Worm (Caenorhabditis elegans) whole organism, late embryonic: ENCODE results near the gene B0416.11.

Source experiments
- K02D7.2 ChIP-seq: sonication (generic microtip); optimal IDR thresholded peaks from 2 replicates; lab custom pipeline; 2017; ENCODE audit warnings: mild to moderate bottlenecking, missing genetic modification characterization, missing compliant biosample characterization
- K09A11.1 ChIP-seq: sonication (generic microtip); optimal IDR thresholded peaks from 2 replicates; lab custom pipeline; 2017; ENCODE audit warnings: antibody characterized with exemption, mild to moderate bottlenecking, missing genetic modification characterization, missing compliant biosample characterization; ENCODE audit not compliant: insufficient read depth
- ceh-18 ChIP-seq: sonication (generic microtip); optimal IDR thresholded peaks from 2 replicates; lab custom pipeline; 2016; ENCODE audit warnings: missing genetic modification characterization, missing compliant biosample characterization
- ceh-31 ChIP-seq: sonication (generic microtip); optimal IDR thresholded peaks from 2 replicates; lab custom pipeline; 2016; ENCODE audit warnings: missing genetic modification characterization, missing compliant biosample characterization
- dve-1 ChIP-seq: sonication (generic microtip); optimal IDR thresholded peaks from 2 replicates; lab custom pipeline; 2017; ENCODE audit warnings: antibody characterized with exemption, mild to moderate bottlenecking, missing genetic modification characterization, missing compliant biosample characterization
- lin-11 ChIP-seq: fragments of 200-800 bp; sonication (Bioruptor generic); optimal IDR thresholded peaks from 2 replicates; lab custom pipeline; 2018; ENCODE audit warnings: mild to moderate bottlenecking, missing genetic modification characterization, missing compliant biosample characterization
- nhr-11 ChIP-seq: fragments of 150-350 bp; optimal IDR thresholded peaks from 2 replicates; lab custom pipeline; 2014; ENCODE audit warnings: missing biosample characterization, missing genetic modification characterization
- odd-2 ChIP-seq: sonication (generic microtip); optimal IDR thresholded peaks from 2 replicates; lab custom pipeline; 2017; ENCODE audit warnings: antibody characterized with exemption, mild to moderate bottlenecking, missing genetic modification characterization, missing compliant biosample characterization
- pha-4 ChIP-seq: fragments of 150-350 bp; optimal IDR thresholded peaks from 2 replicates; lab custom pipeline; 2018; ENCODE audit warnings: missing biosample characterization, missing genetic modification reagents, missing genetic modification characterization
- rnt-1 ChIP-seq: sonication (generic microtip); optimal IDR thresholded peaks from 2 replicates; lab custom pipeline; 2016; ENCODE audit warnings: missing genetic modification characterization, missing compliant biosample characterization
- tbx-2 ChIP-seq: sonication (generic microtip); optimal IDR thresholded peaks from 2 replicates; lab custom pipeline; 2016; ENCODE audit warnings: missing genetic modification characterization, missing compliant biosample characterization
- ttx-3 ChIP-seq: sonication (generic microtip); optimal IDR thresholded peaks from 2 replicates; lab custom pipeline; 2016; ENCODE audit warnings: missing genetic modification reagents, missing genetic modification characterization, missing compliant biosample characterization

ce11 chrX:9311225-9311624, 28.3 kb upstream of the B0416.11 start, which contains the start of gene H29C22.1:
- TF ChIP-seq ceh-31 (tag; lab: Kevin White, UChicago) (no peak), ceh-18 (tag; lab: Kevin White, UChicago) (no peak), lin-11 (tag; lab: Kevin White, UChicago) (no peak), K02D7.2 (tag; lab: Kevin White, UChicago) (no peak), nhr-11 (no peak), dve-1 (tag; lab: Kevin White, UChicago) (no peak), tbx-2 (tag; lab: Kevin White, UChicago) (no peak), ttx-3 (tag; lab: Kevin White, UChicago) (no peak), pha-4 (tag; lab: Kevin White, UChicago) (no peak), K09A11.1 (tag; lab: Kevin White, UChicago) (no peak), odd-2 (tag; lab: Kevin White, UChicago) (no peak), rnt-1 (tag; lab: Kevin White, UChicago) (no peak)
